Comparison of ENCODE assay signal across 1 fruit fly cellular context in genomic region chr3R:10498620-10499019, dm6.
TF ChIP-seq lines count a peak whose summit lies in the region.

No protein-coding gene starts in this region.

TF ChIP-seq in whole organism, embryonic, 481 proteins besides CTCF, POLR2A, EP300 and RAD21 (continued from another document and continues in another):
- TF ChIP-seq maf-S (GFP tag; optimal IDR thresholded peaks at IDR 0.05; lab: Kevin White, UChicago) = no peak
- no peak for TF ChIP-seq CG7372 (GFP tag; IDR thresholded peaks at IDR 0.05; lab: Robert Waterston, UW)
- no peak for TF ChIP-seq CG8359 (GFP tag; optimal IDR thresholded peaks at IDR 0.05; lab: Kevin White, UChicago; ENCODE audit: borderline replicate concordance)
- TF ChIP-seq Hmx (GFP tag; optimal IDR thresholded peaks at IDR 0.05; lab: Kevin White, UChicago) = no peak
- no peak for TF ChIP-seq dati (GFP tag; IDR thresholded peaks at IDR 0.05; lab: Robert Waterston, UW)
- no peak for TF ChIP-seq CG9797 (GFP tag; optimal IDR thresholded peaks at IDR 0.05; lab: Kevin White, UChicago)
- no peak for TF ChIP-seq CG2120 (GFP tag; optimal IDR thresholded peaks at IDR 0.05; lab: Kevin White, UChicago)
- peak; percentile 30 for TF ChIP-seq Spps (tag; optimal IDR thresholded peaks at IDR 0.05; lab: Kevin White, UChicago)
- no peak for TF ChIP-seq CG4617 (GFP tag; optimal IDR thresholded peaks at IDR 0.05; lab: Kevin White, UChicago; ENCODE audit: borderline replicate concordance)
- no peak for TF ChIP-seq cg (GFP tag; optimal IDR thresholded peaks at IDR 0.05; lab: Kevin White, UChicago)
- no peak for TF ChIP-seq CG34376 (GFP tag; optimal IDR thresholded peaks at IDR 0.05; lab: Kevin White, UChicago)
- TF ChIP-seq CG30431 (GFP tag; optimal IDR thresholded peaks at IDR 0.05; lab: Kevin White, UChicago) = no peak
- no peak for TF ChIP-seq ato (GFP tag; IDR thresholded peaks at IDR 0.05; lab: Robert Waterston, UW; ENCODE audit: partially characterized antibody)
- TF ChIP-seq pho (GFP tag; optimal IDR thresholded peaks at IDR 0.05; lab: Kevin White, UChicago) = no peak
- TF ChIP-seq Lhr (GFP tag; optimal IDR thresholded peaks at IDR 0.05; lab: Kevin White, UChicago) = no peak
- no peak for TF ChIP-seq CG17568 (GFP tag; optimal IDR thresholded peaks at IDR 0.05; lab: Kevin White, UChicago)
- TF ChIP-seq Mes4 (GFP tag; optimal IDR thresholded peaks at IDR 0.05; lab: Kevin White, UChicago) = no peak
- TF ChIP-seq ken (GFP tag; IDR thresholded peaks at IDR 0.05; lab: Robert Waterston, UW) = no peak
- TF ChIP-seq Lim3 (GFP tag; IDR thresholded peaks at IDR 0.05; lab: Robert Waterston, UW) = no peak
- peak; percentile 67 for TF ChIP-seq CG10979 (tag; optimal IDR thresholded peaks at IDR 0.05; lab: Kevin White, UChicago)
- TF ChIP-seq yki (optimal IDR thresholded peaks at IDR 0.05; lab: Kevin White, UChicago) = no peak
- TF ChIP-seq Ravus (GFP tag; IDR thresholded peaks at IDR 0.05; lab: Robert Waterston, UW) = no peak
- TF ChIP-seq wdn (GFP tag; IDR thresholded peaks at IDR 0.05; lab: Robert Waterston, UW) = no peak
- TF ChIP-seq btn (GFP tag; optimal IDR thresholded peaks at IDR 0.05; lab: Kevin White, UChicago) = no peak
- TF ChIP-seq Chrac-16 (GFP tag; optimal IDR thresholded peaks at IDR 0.05; lab: Kevin White, UChicago) = no peak
- peak; percentile 15 for TF ChIP-seq bcd (GFP tag; optimal IDR thresholded peaks at IDR 0.05; lab: Kevin White, UChicago)
- TF ChIP-seq CG31224 (GFP tag; IDR thresholded peaks at IDR 0.05; lab: Robert Waterston, UW) = no peak
- TF ChIP-seq Doc3 (GFP tag; IDR thresholded peaks at IDR 0.05; lab: Robert Waterston, UW; ENCODE audit: partially characterized antibody) = no peak
- no peak for TF ChIP-seq CG18476 (GFP tag; optimal IDR thresholded peaks at IDR 0.05; lab: Kevin White, UChicago)
- no peak for TF ChIP-seq lbe (GFP tag; optimal IDR thresholded peaks at IDR 0.05; lab: Kevin White, UChicago)
- TF ChIP-seq CG12942 (GFP tag; optimal IDR thresholded peaks at IDR 0.05; lab: Kevin White, UChicago) = no peak
- TF ChIP-seq Optix (GFP tag; IDR thresholded peaks at IDR 0.05; lab: Robert Waterston, UW) = no peak
- TF ChIP-seq CG32767 (GFP tag; IDR thresholded peaks at IDR 0.05; lab: Robert Waterston, UW) = no peak
- TF ChIP-seq CG8924 (tag; optimal IDR thresholded peaks at IDR 0.05; lab: Kevin White, UChicago) = no peak
- TF ChIP-seq Awh (GFP tag; IDR thresholded peaks at IDR 0.05; lab: Robert Waterston, UW) = no peak
- no peak for TF ChIP-seq Eip74EF (GFP tag; optimal IDR thresholded peaks at IDR 0.05; lab: Kevin White, UChicago)
- TF ChIP-seq Aef1 (GFP tag; IDR thresholded peaks at IDR 0.05; lab: Robert Waterston, UW) = 0 out of 3 replicates have a peak, but pooled peaks have one; percentile 9
- TF ChIP-seq Bgb (GFP tag; IDR thresholded peaks at IDR 0.05; lab: Robert Waterston, UW; ENCODE audit: partially characterized antibody) = no peak
- no peak for TF ChIP-seq gsb-n (tag; optimal IDR thresholded peaks at IDR 0.05; lab: Kevin White, UChicago)
- TF ChIP-seq zf30C (GFP tag; optimal IDR thresholded peaks at IDR 0.05; lab: Kevin White, UChicago) = no peak
- TF ChIP-seq gem (tag; optimal IDR thresholded peaks at IDR 0.05; lab: Kevin White, UChicago) = peak; percentile 68
- TF ChIP-seq slbo (GFP tag; IDR thresholded peaks at IDR 0.05; lab: Robert Waterston, UW) = no peak
- TF ChIP-seq zen2 (GFP tag; IDR thresholded peaks at IDR 0.05; lab: Robert Waterston, UW; ENCODE audit: partially characterized antibody) = no peak
- no peak for TF ChIP-seq H2.0 (GFP tag; IDR thresholded peaks at IDR 0.05; lab: Robert Waterston, UW)
- TF ChIP-seq CG6683 (GFP tag; optimal IDR thresholded peaks at IDR 0.05; lab: Kevin White, UChicago) = no peak
- no peak for TF ChIP-seq CkIIα-i1 (GFP tag; IDR thresholded peaks at IDR 0.05; lab: Robert Waterston, UW)
- TF ChIP-seq Fer1 (GFP tag; optimal IDR thresholded peaks at IDR 0.05; lab: Kevin White, UChicago) = no peak
- no peak for TF ChIP-seq mld (GFP tag; IDR thresholded peaks at IDR 0.05; lab: Robert Waterston, UW; ENCODE audit: partially characterized antibody)
- no peak for TF ChIP-seq CG16815 (GFP tag; optimal IDR thresholded peaks at IDR 0.05; lab: Kevin White, UChicago)
- no peak for TF ChIP-seq bab2 (GFP tag; optimal IDR thresholded peaks at IDR 0.05; lab: Kevin White, UChicago)
- no peak for TF ChIP-seq Myb (GFP tag; optimal IDR thresholded peaks at IDR 0.05; lab: Kevin White, UChicago)
- peak; percentile 68; the same call in 1 of the 2 replicates for TF ChIP-seq ara (GFP tag; IDR thresholded peaks at IDR 0.05; lab: Robert Waterston, UW)
- TF ChIP-seq trem (tag; optimal IDR thresholded peaks at IDR 0.05; lab: Kevin White, UChicago) = peak; percentile 25
- TF ChIP-seq CG14860 (GFP tag; IDR thresholded peaks at IDR 0.05; lab: Robert Waterston, UW; ENCODE audit: partially characterized antibody) = no peak
- no peak for TF ChIP-seq cwo (GFP tag; optimal IDR thresholded peaks at IDR 0.05; lab: Kevin White, UChicago)
- TF ChIP-seq CG4730 (GFP tag; IDR thresholded peaks at IDR 0.05; lab: Robert Waterston, UW) = 0 out of 2 replicates have a peak, but pooled peaks have one; percentile 32
- TF ChIP-seq ranshi (GFP tag; IDR thresholded peaks at IDR 0.05; lab: Robert Waterston, UW) = peak; percentile 40; the same call in 1 of the 2 replicates
- TF ChIP-seq dmrt99B (tag; optimal IDR thresholded peaks at IDR 0.05; lab: Kevin White, UChicago) = peak; percentile 65
- no peak for TF ChIP-seq Vsx1 (GFP tag; optimal IDR thresholded peaks at IDR 0.05; lab: Kevin White, UChicago)
- TF ChIP-seq Usf (GFP tag; optimal IDR thresholded peaks at IDR 0.05; lab: Kevin White, UChicago) = no peak
- peak; percentile 14 for TF ChIP-seq CG6813 (GFP tag; optimal IDR thresholded peaks at IDR 0.05; lab: Kevin White, UChicago)
- no peak for TF ChIP-seq Atf-2 (GFP tag; optimal IDR thresholded peaks at IDR 0.05; lab: Kevin White, UChicago)
- TF ChIP-seq CG31365 (tag; optimal IDR thresholded peaks at IDR 0.05; lab: Kevin White, UChicago) = no peak
- TF ChIP-seq tin (GFP tag; optimal IDR thresholded peaks at IDR 0.05; lab: Kevin White, UChicago) = peak; percentile 31
- TF ChIP-seq insv (GFP tag; optimal IDR thresholded peaks at IDR 0.05; lab: Kevin White, UChicago) = no peak
- no peak for TF ChIP-seq CG8478 (optimal IDR thresholded peaks at IDR 0.05; lab: Kevin White, UChicago)
- no peak for TF ChIP-seq lov (optimal IDR thresholded peaks at IDR 0.05; lab: Kevin White, UChicago)
- TF ChIP-seq lov (GFP tag; IDR thresholded peaks at IDR 0.05; lab: Robert Waterston, UW) = no peak
- TF ChIP-seq CG14667 (GFP tag; IDR thresholded peaks at IDR 0.05; lab: Robert Waterston, UW) = no peak
- no peak for TF ChIP-seq Gug (GFP tag; IDR thresholded peaks at IDR 0.05; lab: Robert Waterston, UW)
- TF ChIP-seq disco-r (GFP tag; optimal IDR thresholded peaks at IDR 0.05; lab: Kevin White, UChicago) = no peak
- no peak for TF ChIP-seq CG16863 (GFP tag; optimal IDR thresholded peaks at IDR 0.05; lab: Kevin White, UChicago)
- TF ChIP-seq CG2875 (GFP tag; optimal IDR thresholded peaks at IDR 0.05; lab: Kevin White, UChicago) = peak; percentile 14
- no peak for TF ChIP-seq bbx (GFP tag; IDR thresholded peaks at IDR 0.05; lab: Robert Waterston, UW; ENCODE audit: partially characterized antibody)
- TF ChIP-seq otp (GFP tag; IDR thresholded peaks at IDR 0.05; lab: Robert Waterston, UW) = no peak
- TF ChIP-seq NK7.1 (GFP tag; optimal IDR thresholded peaks at IDR 0.05; lab: Kevin White, UChicago) = no peak
- TF ChIP-seq tna (GFP tag; IDR thresholded peaks at IDR 0.05; lab: Robert Waterston, UW; ENCODE audit: partially characterized antibody) = no peak
- no peak for TF ChIP-seq esg (GFP tag; conservative IDR thresholded peaks at IDR 0.05; lab: Robert Waterston, UW)
- no peak for TF ChIP-seq hkb (optimal IDR thresholded peaks at IDR 0.05; lab: Kevin White, UChicago)
- peak; percentile 39; the same call in 1 of the 2 replicates for TF ChIP-seq hkb (GFP tag; IDR thresholded peaks at IDR 0.05; lab: Robert Waterston, UW)
- TF ChIP-seq CG3726 (GFP tag; IDR thresholded peaks at IDR 0.05; lab: Robert Waterston, UW) = no peak
- peak; percentile 70 for TF ChIP-seq sens (GFP tag; lab: Kevin White, UChicago)
- TF ChIP-seq CG2712 (tag; optimal IDR thresholded peaks at IDR 0.05; lab: Kevin White, UChicago) = peak; percentile 68
- TF ChIP-seq CG17186 (GFP tag; optimal IDR thresholded peaks at IDR 0.05; lab: Kevin White, UChicago) = no peak
- TF ChIP-seq bsh (GFP tag; optimal IDR thresholded peaks at IDR 0.05; lab: Kevin White, UChicago) = peak in 1 of 2 experiments; percentile 68
- no peak for TF ChIP-seq Taf1 (GFP tag; IDR thresholded peaks at IDR 0.05; lab: Robert Waterston, UW)
- no peak for TF ChIP-seq jigr1 (GFP tag; IDR thresholded peaks at IDR 0.05; lab: Robert Waterston, UW)
- TF ChIP-seq CG3838 (GFP tag; optimal IDR thresholded peaks at IDR 0.05; lab: Kevin White, UChicago) = no peak
- no peak for TF ChIP-seq B-H2 (GFP tag; optimal IDR thresholded peaks at IDR 0.05; lab: Kevin White, UChicago)
- peak; percentile 50 for TF ChIP-seq az2 (GFP tag; optimal IDR thresholded peaks at IDR 0.05; lab: Kevin White, UChicago)
- no peak for TF ChIP-seq seq (GFP tag; IDR thresholded peaks at IDR 0.05; lab: Robert Waterston, UW)
- no peak for TF ChIP-seq CG17912 (GFP tag; optimal IDR thresholded peaks at IDR 0.05; lab: Kevin White, UChicago)
- TF ChIP-seq HmgZ (tag; optimal IDR thresholded peaks at IDR 0.05; lab: Kevin White, UChicago) = no peak
- TF ChIP-seq amos (GFP tag; IDR thresholded peaks at IDR 0.05; lab: Robert Waterston, UW; ENCODE audit: partially characterized antibody) = no peak
- TF ChIP-seq twi (tag; optimal IDR thresholded peaks at IDR 0.05; lab: Kevin White, UChicago) = no peak
- peak; percentile 17 for TF ChIP-seq ind (GFP tag; optimal IDR thresholded peaks at IDR 0.05; lab: Kevin White, UChicago)
- no peak for TF ChIP-seq HLHmδ (GFP tag; optimal IDR thresholded peaks at IDR 0.05; lab: Kevin White, UChicago)
- no peak for TF ChIP-seq CG4282 (GFP tag; optimal IDR thresholded peaks at IDR 0.05; lab: Kevin White, UChicago)
- no peak for TF ChIP-seq HmgD (GFP tag; optimal IDR thresholded peaks at IDR 0.05; lab: Kevin White, UChicago)
- TF ChIP-seq Poxn (GFP tag; IDR thresholded peaks at IDR 0.05; lab: Robert Waterston, UW) = no peak
- no peak for TF ChIP-seq CG33213 (GFP tag; optimal IDR thresholded peaks at IDR 0.05; lab: Kevin White, UChicago)
- TF ChIP-seq Asciz (GFP tag; optimal IDR thresholded peaks at IDR 0.05; lab: Kevin White, UChicago) = peak; percentile 30
- TF ChIP-seq NFAT (GFP tag; IDR thresholded peaks at IDR 0.05; lab: Robert Waterston, UW) = no peak
- no peak for TF ChIP-seq pb (GFP tag; optimal IDR thresholded peaks at IDR 0.05; lab: Kevin White, UChicago)
- no peak for TF ChIP-seq rib (GFP tag; IDR thresholded peaks at IDR 0.05; lab: Robert Waterston, UW)
- no peak for TF ChIP-seq CG7928 (GFP tag; optimal IDR thresholded peaks at IDR 0.05; lab: Kevin White, UChicago)
- TF ChIP-seq CG15601 (tag; optimal IDR thresholded peaks at IDR 0.05; lab: Kevin White, UChicago) = peak; percentile 16
- TF ChIP-seq Hr51 (GFP tag; optimal IDR thresholded peaks at IDR 0.05; lab: Kevin White, UChicago) = peak in 1 of 2 experiments; percentile 26
- TF ChIP-seq CG32532 (GFP tag; IDR thresholded peaks at IDR 0.05; lab: Robert Waterston, UW) = no peak
- no peak for TF ChIP-seq Meics (GFP tag; optimal IDR thresholded peaks at IDR 0.05; lab: Kevin White, UChicago)
- no peak for TF ChIP-seq CG9932 (GFP tag; IDR thresholded peaks at IDR 0.05; lab: Robert Waterston, UW)
- TF ChIP-seq salm (tag; optimal IDR thresholded peaks at IDR 0.05; lab: Kevin White, UChicago) = no peak
- peak; percentile 52 for TF ChIP-seq fd96Cb (tag; optimal IDR thresholded peaks at IDR 0.05; lab: Kevin White, UChicago)
- no peak for TF ChIP-seq pum (GFP tag; optimal IDR thresholded peaks at IDR 0.05; lab: Kevin White, UChicago)
- TF ChIP-seq CG14050 (GFP tag; IDR thresholded peaks at IDR 0.05; lab: Robert Waterston, UW) = no peak
- TF ChIP-seq jing (GFP tag; optimal IDR thresholded peaks at IDR 0.05; lab: Kevin White, UChicago) = no peak
- no peak for TF ChIP-seq CHES-1-like (GFP tag; optimal IDR thresholded peaks at IDR 0.05; lab: Kevin White, UChicago)
- TF ChIP-seq Lpt (GFP tag; optimal IDR thresholded peaks at IDR 0.05; lab: Kevin White, UChicago) = no peak
- no peak for TF ChIP-seq MBD-R2 (GFP tag; IDR thresholded peaks at IDR 0.05; lab: Robert Waterston, UW)
- no peak for TF ChIP-seq hb (GFP tag; IDR thresholded peaks at IDR 0.05; lab: Robert Waterston, UW; ENCODE audit: partially characterized antibody)
- no peak for TF ChIP-seq chm (GFP tag; IDR thresholded peaks at IDR 0.05; lab: Robert Waterston, UW)
- no peak for TF ChIP-seq Ada2b (GFP tag; IDR thresholded peaks at IDR 0.05; lab: Robert Waterston, UW)
- TF ChIP-seq CG11560 (tag; IDR thresholded peaks at IDR 0.05; lab: Robert Waterston, UW) = no peak
- TF ChIP-seq NfI (GFP tag; optimal IDR thresholded peaks at IDR 0.05; lab: Kevin White, UChicago) = no peak
- TF ChIP-seq CG16813 (GFP tag; IDR thresholded peaks at IDR 0.05; lab: Robert Waterston, UW; ENCODE audit: partially characterized antibody) = no peak
- no peak for TF ChIP-seq CG6854 (GFP tag; optimal IDR thresholded peaks at IDR 0.05; lab: Kevin White, UChicago)
- no peak for TF ChIP-seq CG5180 (GFP tag; optimal IDR thresholded peaks at IDR 0.05; lab: Kevin White, UChicago)
- no peak for TF ChIP-seq CG11456 (GFP tag; IDR thresholded peaks at IDR 0.05; lab: Robert Waterston, UW)
- no peak for TF ChIP-seq CG12155 (GFP tag; optimal IDR thresholded peaks at IDR 0.05; lab: Kevin White, UChicago)
- no peak for TF ChIP-seq ab (GFP tag; optimal IDR thresholded peaks at IDR 0.05; lab: Kevin White, UChicago)
- TF ChIP-seq Opbp (GFP tag; IDR thresholded peaks at IDR 0.05; lab: Robert Waterston, UW; ENCODE audit: partially characterized antibody) = no peak
- TF ChIP-seq CG18011 (GFP tag; optimal IDR thresholded peaks at IDR 0.05; lab: Kevin White, UChicago) = no peak
- no peak for TF ChIP-seq gro (GFP tag; optimal IDR thresholded peaks at IDR 0.05; lab: Kevin White, UChicago)
- no peak for TF ChIP-seq CG5953 (GFP tag; IDR thresholded peaks at IDR 0.05; lab: Robert Waterston, UW)
- no peak for TF ChIP-seq Atf3 (GFP tag; optimal IDR thresholded peaks at IDR 0.05; lab: Kevin White, UChicago)
- TF ChIP-seq CG13624 (GFP tag; optimal IDR thresholded peaks at IDR 0.05; lab: Kevin White, UChicago) = no peak
- TF ChIP-seq Fer3 (tag; optimal IDR thresholded peaks at IDR 0.05; lab: Kevin White, UChicago) = peak; percentile 22
- TF ChIP-seq Med (GFP tag; lab: Kevin White, UChicago) = peak; percentile 66
